Fruit fly (Drosophila melanogaster): ENCODE measurements around the gene CG13461.

dm6 chr3L:15052390-15052789, at the start of gene CG13461:
- TF ChIP-seq CG14655 (GFP tag; optimal IDR thresholded peaks at IDR 0.05) = no peak
- no peak for TF ChIP-seq gl (tag; optimal IDR thresholded peaks at IDR 0.05)
- no peak for TF ChIP-seq EcR (GFP tag; optimal IDR thresholded peaks at IDR 0.05)
- no peak for TF ChIP-seq Pif1B (GFP tag; optimal IDR thresholded peaks at IDR 0.05)
- TF ChIP-seq CG10348 (GFP tag; IDR thresholded peaks at IDR 0.05) = no peak
- TF ChIP-seq CG9948 (tag; optimal IDR thresholded peaks at IDR 0.05) = no peak
- no peak for TF ChIP-seq CG8301 (tag; optimal IDR thresholded peaks at IDR 0.05)
- TF ChIP-seq fd96Ca (GFP tag; IDR thresholded peaks at IDR 0.05) = no peak
- TF ChIP-seq Snoo (tag; optimal IDR thresholded peaks at IDR 0.05) = no peak
- no peak for TF ChIP-seq Ets98B (GFP tag; IDR thresholded peaks at IDR 0.05)
- no peak for TF ChIP-seq CG12605 (GFP tag; IDR thresholded peaks at IDR 0.05)
- TF ChIP-seq Pif1A (GFP tag; optimal IDR thresholded peaks at IDR 0.05) = no peak
- TF ChIP-seq CG8159 (tag; optimal IDR thresholded peaks at IDR 0.05) = no peak
- no peak for TF ChIP-seq CG32121 (GFP tag; IDR thresholded peaks at IDR 0.05)

Measured in whole organism, pupa.